Worm (Caenorhabditis elegans) whole organism, early embryonic: ENCODE measurements around the gene col-17.
"Not testable (repeated sequence)": the region's sequence is repeated elsewhere in the genome, so short reads cannot be mapped to it uniquely, and the experiment has no call there.

Experiments used
- B0310.2 ChIP-seq: sonication (generic microtip); optimal IDR thresholded peaks from 2 replicates; lab custom pipeline; 2016; ENCODE audit warnings: mild to moderate bottlenecking, missing genetic modification characterization, missing compliant biosample characterization
- F13C5.2 ChIP-seq: sonication (generic microtip); optimal IDR thresholded peaks from 2 replicates; lab custom pipeline; 2017; ENCODE audit warnings: mild to moderate bottlenecking, missing genetic modification characterization, inconsistent platforms, missing compliant biosample characterization
- aly-1 ChIP-seq: sonication (generic microtip); optimal IDR thresholded peaks from 2 replicates; lab custom pipeline; 2016; ENCODE audit warnings: missing genetic modification characterization, missing compliant biosample characterization
- ama-1 ChIP-seq: fragments of 150-350 bp; optimal IDR thresholded peaks from 2 replicates; lab custom pipeline; 2014
- ceh-13 ChIP-seq: fragments of 200-800 bp; sonication (Bioruptor generic); optimal IDR thresholded peaks from 2 replicates; lab custom pipeline; 2018; ENCODE audit warnings: mild to moderate bottlenecking, missing genetic modification characterization, missing compliant biosample characterization
- ceh-36 ChIP-seq: sonication (generic microtip); optimal IDR thresholded peaks from 2 replicates; lab custom pipeline; 2016; ENCODE audit warnings: missing genetic modification characterization, inconsistent platforms, missing compliant biosample characterization
- ets-7 ChIP-seq: sonication (generic microtip); optimal IDR thresholded peaks from 2 replicates; lab custom pipeline; 2016; ENCODE audit warnings: missing genotype, missing genetic modification characterization, missing compliant biosample characterization
- flt-1 ChIP-seq: fragments of 200-800 bp; sonication (Bioruptor generic); IDR thresholded peaks from 2 replicates; pipeline ENCODE4 v1.3.6; 2022; ENCODE audit warnings: missing genetic modification characterization, missing compliant biosample characterization
- hmbx-1 ChIP-seq: sonication (generic microtip); optimal IDR thresholded peaks from 2 replicates; lab custom pipeline; 2016; ENCODE audit warnings: mild to moderate bottlenecking, missing genetic modification characterization, missing compliant biosample characterization
- hmg-4 ChIP-seq: fragments of 200-800 bp; sonication (Bioruptor generic); optimal IDR thresholded peaks from 2 replicates; lab custom pipeline; 2018; ENCODE audit warnings: mild to moderate bottlenecking, missing genetic modification characterization, missing compliant biosample characterization
- hnd-1 ChIP-seq: sonication (generic microtip); optimal IDR thresholded peaks from 2 replicates; lab custom pipeline; 2016; ENCODE audit warnings: missing genetic modification characterization, missing compliant biosample characterization
- pes-1 ChIP-seq: fragments of 200-800 bp; sonication (Bioruptor generic); IDR thresholded peaks from 2 replicates; pipeline ENCODE4 v1.3.6; 2022; ENCODE audit warnings: missing genetic modification reagents, missing genetic modification characterization, missing compliant biosample characterization
- scrt-1 ChIP-seq: fragments of 200-800 bp; sonication (Bioruptor generic); IDR thresholded peaks from 2 replicates; pipeline ENCODE4 v1.3.6; 2022; ENCODE audit warnings: missing genetic modification characterization, missing compliant biosample characterization
- sea-1 ChIP-seq: fragments of 200-800 bp; sonication (Bioruptor generic); conservative IDR thresholded peaks from 2 replicates; pipeline ENCODE4 v1.3.6; 2022; ENCODE audit warnings: missing genetic modification characterization, missing compliant biosample characterization
- tbx-11 ChIP-seq: fragments of 200-800 bp; sonication (Bioruptor generic); IDR thresholded peaks from 2 replicates; pipeline ENCODE4 v1.3.6; 2022; ENCODE audit warnings: missing genetic modification characterization, missing compliant biosample characterization
- tbx-37 ChIP-seq: fragments of 200-800 bp; sonication (Bioruptor generic); conservative IDR thresholded peaks from 2 replicates; pipeline ENCODE4 v1.3.6; 2022; ENCODE audit warnings: missing genetic modification reagents, missing genetic modification characterization, missing compliant biosample characterization
- tra-4 ChIP-seq: sonication (generic microtip); optimal IDR thresholded peaks from 2 replicates; lab custom pipeline; 2017; ENCODE audit warnings: missing genetic modification characterization, missing compliant biosample characterization

The col-17 gene

ce11 chrII:4867476-4867875 lies at the start of gene col-17:
col-17 (minus strand) TSS chrII:4867576.
- TF ChIP-seq F13C5.2 (tag; lab: Kevin White, UChicago), result no peak
- TF ChIP-seq hmbx-1, result no peak
- no peak for TF ChIP-seq ama-1 (lab: Kevin White, UChicago)
- TF ChIP-seq tra-4, result no peak
- no peak for TF ChIP-seq ets-7 (tag; lab: Kevin White, UChicago)
- TF ChIP-seq tbx-11 (GFP tag; lab: Robert Waterston, UW), result no peak
- TF ChIP-seq scrt-1 (GFP tag; lab: Robert Waterston, UW), result no peak
- no peak for TF ChIP-seq tbx-37 (GFP tag; lab: Robert Waterston, UW)
- TF ChIP-seq ceh-36 (tag; lab: Kevin White, UChicago), result no peak
- no peak for TF ChIP-seq aly-1 (tag; lab: Kevin White, UChicago)
- TF ChIP-seq sea-1, result no peak
- TF ChIP-seq hmg-4 (GFP tag; lab: Kevin White, UChicago), result no peak
- TF ChIP-seq hnd-1 (tag; lab: Kevin White, UChicago), result no peak
- no peak for TF ChIP-seq flt-1 (GFP tag; lab: Robert Waterston, UW)
- TF ChIP-seq pes-1 (GFP tag; lab: Robert Waterston, UW), result no peak
- no peak for TF ChIP-seq B0310.2
- TF ChIP-seq ceh-13 (GFP tag; lab: Kevin White, UChicago), result no peak

- not testable (repeated sequence) for TF ChIP-seq aly-1, ets-7, F13C5.2 (tag; lab: Kevin White, UChicago)
These were observed 49.1 kb upstream of the col-17 start, which contains the start of gene msp-31 for ce11 chrII:4916462-4916861. msp-31 (minus strand) TSS chrII:4916562.

ce11 chrII:4915572-4915971 lies 48.2 kb upstream of the col-17 start:
- TF ChIP-seq flt-1 (GFP tag; lab: Robert Waterston, UW) (no peak), hmg-4 (GFP tag; lab: Kevin White, UChicago) (no peak), ceh-36 (tag; lab: Kevin White, UChicago) (no peak), ceh-13 (GFP tag; lab: Kevin White, UChicago) (no peak), ets-7 (tag; lab: Kevin White, UChicago) (no peak), ama-1 (lab: Kevin White, UChicago) (no peak), hmbx-1 (no peak)

ce11 chrII:4914214-4914613 lies 46.8 kb upstream of the col-17 start, which contains the start of gene R05F9.11:
R05F9.11 (minus strand) TSS chrII:4914218.
- TF ChIP-seq ama-1 (lab: Kevin White, UChicago), result no peak
- TF ChIP-seq tra-4, result no peak
- no peak for TF ChIP-seq B0310.2
- TF ChIP-seq tbx-37 (GFP tag; lab: Robert Waterston, UW), result no peak
- no peak for TF ChIP-seq sea-1
- no peak for TF ChIP-seq aly-1 (tag; lab: Kevin White, UChicago)
- no peak for TF ChIP-seq ceh-13 (GFP tag; lab: Kevin White, UChicago)

ce11 chrII:4908160-4908559 lies 40.8 kb upstream of the col-17 start:
- TF ChIP-seq scrt-1 (GFP tag; lab: Robert Waterston, UW) (no peak), tbx-37 (GFP tag; lab: Robert Waterston, UW) (no peak), tbx-11 (GFP tag; lab: Robert Waterston, UW) (no peak), ceh-36 (tag; lab: Kevin White, UChicago) (no peak), F13C5.2 (tag; lab: Kevin White, UChicago) (no peak), hnd-1 (tag; lab: Kevin White, UChicago) (no peak), pes-1 (GFP tag; lab: Robert Waterston, UW) (no peak), hmg-4 (GFP tag; lab: Kevin White, UChicago) (no peak), ceh-13 (GFP tag; lab: Kevin White, UChicago) (no peak), flt-1 (GFP tag; lab: Robert Waterston, UW) (no peak), hmbx-1 (no peak)

ce11 chrII:4905883-4906282 lies 38.5 kb upstream of the col-17 start:
- TF ChIP-seq hmg-4 (GFP tag; lab: Kevin White, UChicago), result no peak
- TF ChIP-seq B0310.2, result no peak
- TF ChIP-seq ama-1 (lab: Kevin White, UChicago), result no peak
- TF ChIP-seq tbx-11 (GFP tag; lab: Robert Waterston, UW), result no peak
- no peak for TF ChIP-seq flt-1 (GFP tag; lab: Robert Waterston, UW)
- TF ChIP-seq pes-1 (GFP tag; lab: Robert Waterston, UW), result no peak
- TF ChIP-seq scrt-1 (GFP tag; lab: Robert Waterston, UW), result no peak

ce11 chrII:4905331-4905730 lies 38.0 kb upstream of the col-17 start:
- TF ChIP-seq F13C5.2 (tag; lab: Kevin White, UChicago) (no peak), hmbx-1 (no peak), ceh-13 (GFP tag; lab: Kevin White, UChicago) (no peak), tra-4 (no peak)

- TF ChIP-seq tbx-37 (GFP tag; lab: Robert Waterston, UW), result no peak
- TF ChIP-seq B0310.2, result no peak
- no peak for TF ChIP-seq tbx-11 (GFP tag; lab: Robert Waterston, UW)
These were observed 37.4 kb upstream of the col-17 start, which contains the start of gene btbd-10 for ce11 chrII:4904778-4905177. btbd-10 (plus strand) TSS chrII:4905008.

ce11 chrII:4904277-4904676 lies 36.9 kb upstream of the col-17 start:
- no peak for TF ChIP-seq ets-7 (tag; lab: Kevin White, UChicago)
- no peak for TF ChIP-seq ama-1 (lab: Kevin White, UChicago)
- no peak for TF ChIP-seq hmg-4 (GFP tag; lab: Kevin White, UChicago)
- TF ChIP-seq aly-1 (tag; lab: Kevin White, UChicago), result no peak
- no peak for TF ChIP-seq hnd-1 (tag; lab: Kevin White, UChicago)
- peak; percentile 3 for TF ChIP-seq F13C5.2 (tag; lab: Kevin White, UChicago)
